Comparison of ENCODE assay signal across 2 fruit fly cellular contexts in genomic region chr3R:16200497-16201019, dm6.
A peak's percentile ranks its signal among the peaks of the same experiment; 100 is the strongest.
TF ChIP-seq lines count a peak whose summit lies in the region.

No protein-coding gene starts in this region.

- no peak for TF ChIP-seq CTCF in whole organism, embryonic (GFP tag; optimal IDR thresholded peaks at IDR 0.05; lab: Kevin White, UChicago)

TF ChIP-seq in whole organism, adult, 20 proteins besides CTCF, POLR2A, EP300 and RAD21:
- TF ChIP-seq cic (GFP tag; optimal IDR thresholded peaks at IDR 0.05; lab: Kevin White, UChicago) (no peak), kay (GFP tag; lab: Kevin White, UChicago; ENCODE audit: borderline replicate concordance) (peak; percentile 30), Hr96 (GFP tag; optimal IDR thresholded peaks at IDR 0.05; lab: Kevin White, UChicago) (no peak)

TF ChIP-seq in whole organism, embryonic, 481 proteins besides CTCF, POLR2A, EP300 and RAD21:
- TF ChIP-seq CG2678 (tag; optimal IDR thresholded peaks at IDR 0.05; lab: Kevin White, UChicago) (peak; percentile 4), CG17802 (tag; optimal IDR thresholded peaks at IDR 0.05; lab: Kevin White, UChicago) (no peak), crp (GFP tag; optimal IDR thresholded peaks at IDR 0.05; lab: Kevin White, UChicago) (no peak), CG1603 (tag; optimal IDR thresholded peaks at IDR 0.05; lab: Kevin White, UChicago) (no peak), crc (GFP tag; optimal IDR thresholded peaks at IDR 0.05; lab: Kevin White, UChicago) (no peak), NfI (GFP tag; optimal IDR thresholded peaks at IDR 0.05; lab: Kevin White, UChicago) (no peak), CG30403 (GFP tag; optimal IDR thresholded peaks at IDR 0.05; lab: Kevin White, UChicago) (no peak), mirr (GFP tag; optimal IDR thresholded peaks at IDR 0.05; lab: Kevin White, UChicago) (peak; percentile 39), Pdp1 (GFP tag; optimal IDR thresholded peaks at IDR 0.05; lab: Kevin White, UChicago) (peak in 1 of 2 experiments; percentile 54), CG6683 (GFP tag; optimal IDR thresholded peaks at IDR 0.05; lab: Kevin White, UChicago) (no peak), CG9437 (GFP tag; optimal IDR thresholded peaks at IDR 0.05; lab: Kevin White, UChicago) (peak; percentile 84), ttk (GFP tag; IDR thresholded peaks at IDR 0.05; lab: Robert Waterston, UW) (no peak), sug (tag; optimal IDR thresholded peaks at IDR 0.05; lab: Kevin White, UChicago) (peak; percentile 80), CG2129 (GFP tag; IDR thresholded peaks at IDR 0.05; lab: Robert Waterston, UW; ENCODE audit: partially characterized antibody) (no peak), Dip2 (GFP tag; IDR thresholded peaks at IDR 0.05; lab: Robert Waterston, UW) (no peak), GATAe (GFP tag; conservative IDR thresholded peaks at IDR 0.05; lab: Robert Waterston, UW) (no peak), exex (tag; optimal IDR thresholded peaks at IDR 0.05; lab: Kevin White, UChicago) (peak; percentile 99), CG10959 (GFP tag; IDR thresholded peaks at IDR 0.05; lab: Robert Waterston, UW) (no peak), CG3281 (GFP tag; optimal IDR thresholded peaks at IDR 0.05; lab: Kevin White, UChicago) (no peak), CG10321 (GFP tag; IDR thresholded peaks at IDR 0.05; lab: Robert Waterston, UW) (no peak), hbn (GFP tag; IDR thresholded peaks at IDR 0.05; lab: Robert Waterston, UW; ENCODE audit: partially characterized antibody) (no peak), Ptx1 (GFP tag; IDR thresholded peaks at IDR 0.05; lab: Robert Waterston, UW) (no peak), H15 (GFP tag; IDR thresholded peaks at IDR 0.05; lab: Robert Waterston, UW) (no peak), cad (GFP tag; optimal IDR thresholded peaks at IDR 0.05; lab: Kevin White, UChicago) (no peak), ewg (GFP tag; optimal IDR thresholded peaks at IDR 0.05; lab: Kevin White, UChicago) (no peak), CG34376 (GFP tag; optimal IDR thresholded peaks at IDR 0.05; lab: Kevin White, UChicago) (peak; percentile 67), CG2202 (tag; optimal IDR thresholded peaks at IDR 0.05; lab: Kevin White, UChicago) (no peak), HLH54F (GFP tag; optimal IDR thresholded peaks at IDR 0.05; lab: Kevin White, UChicago) (no peak), pb (GFP tag; optimal IDR thresholded peaks at IDR 0.05; lab: Kevin White, UChicago) (no peak), lola (GFP tag; optimal IDR thresholded peaks at IDR 0.05; lab: Kevin White, UChicago) (no peak)

Comparison
In these comparisons a context has a peak if more than half of its experiments do, and no peak if none do; other contexts are left out.
1. Of the 1 proteins assayed by ChIP-seq in both whole organism, embryonic and whole organism, adult: peak only in whole organism, embryonic: none; only in whole organism, adult: kay; in both: none; in neither: 0.